Fruit fly (Drosophila melanogaster) whole organism, embryonic: Measurements from ENCODE around the gene CG5861.

Experiments
- Adf1 ChIP-seq: fragments of 200-800 bp; sonication (Bioruptor generic); IDR thresholded peaks from 2 replicates; pipeline ENCODE4 v1.3.6; 2022; ENCODE audit warnings: missing biosample characterization, missing genetic modification characterization
- Bdp1 ChIP-seq: fragments of 200-800 bp; sonication (Bioruptor generic); optimal IDR thresholded peaks from 3 replicates; lab custom pipeline; 2016; ENCODE audit warnings: missing biosample characterization, missing genetic modification characterization
- Bteb2 ChIP-seq: fragments of 200-800 bp; sonication (Bioruptor generic); optimal IDR thresholded peaks from 2 replicates; lab custom pipeline; 2016; ENCODE audit warnings: missing biosample characterization, missing genetic modification characterization
- CG10959 ChIP-seq: fragments of 200-800 bp; sonication (Bioruptor generic); IDR thresholded peaks from 2 replicates; pipeline ENCODE4 v1.3.6; 2022; ENCODE audit warnings: missing biosample characterization, missing genetic modification characterization
- CG12236 ChIP-seq: fragments of 200-800 bp; sonication (Bioruptor generic); optimal IDR thresholded peaks from 2 replicates; lab custom pipeline; 2016; ENCODE audit warnings: missing biosample characterization, missing genetic modification characterization
- CG12299 ChIP-seq: fragments of 200-800 bp; sonication (Bioruptor generic); optimal IDR thresholded peaks from 2 replicates; lab custom pipeline; 2018; ENCODE audit warnings: missing biosample characterization, mild to moderate bottlenecking, missing genetic modification characterization
- CG1792 ChIP-seq: fragments of 200-800 bp; sonication (Bioruptor generic); optimal IDR thresholded peaks from 2 replicates; lab custom pipeline; 2016; ENCODE audit warnings: missing biosample characterization, missing genetic modification characterization
- CG2202 ChIP-seq: fragments of 200-800 bp; sonication (Bioruptor generic); optimal IDR thresholded peaks from 2 replicates; lab custom pipeline; 2018; ENCODE audit warnings: missing biosample characterization, mild to moderate bottlenecking, missing genetic modification characterization
- CG30431 ChIP-seq: fragments of 200-800 bp; sonication (Bioruptor generic); optimal IDR thresholded peaks from 2 replicates; lab custom pipeline; 2017; ENCODE audit warnings: missing biosample characterization, missing genetic modification characterization
- CG31365 ChIP-seq: fragments of 200-800 bp; sonication (Bioruptor generic); optimal IDR thresholded peaks from 2 replicates; lab custom pipeline; 2018; ENCODE audit warnings: missing biosample characterization, mild to moderate bottlenecking, missing genetic modification characterization
- CG32532 ChIP-seq: fragments of 200-800 bp; sonication (Bioruptor generic); IDR thresholded peaks from 2 replicates; pipeline ENCODE4 v1.3.6; 2022; ENCODE audit warnings: missing biosample characterization, missing genetic modification characterization
- CG34376 ChIP-seq: fragments of 200-800 bp; sonication (Bioruptor generic); optimal IDR thresholded peaks from 2 replicates; lab custom pipeline; 2018; ENCODE audit warnings: missing biosample characterization, mild to moderate bottlenecking, missing genetic modification characterization
- CG43689 ChIP-seq: fragments of 200-800 bp; sonication (Bioruptor generic); IDR thresholded peaks from 2 replicates; pipeline ENCODE4 v1.3.6; 2022; ENCODE audit warnings: missing biosample characterization, missing genetic modification characterization
- CG4730 ChIP-seq: fragments of 200-800 bp; sonication (Bioruptor generic); IDR thresholded peaks from 2 replicates; pipeline ENCODE4 v1.3.6; 2022; ENCODE audit warnings: missing biosample characterization, missing genetic modification characterization
- CG6254 ChIP-seq: fragments of 200-800 bp; sonication (Bioruptor generic); optimal IDR thresholded peaks from 3 replicates; lab custom pipeline; 2017; ENCODE audit warnings: mild to moderate bottlenecking, missing biosample characterization, missing genetic modification reagents, missing genetic modification characterization
- CG7745 ChIP-seq: fragments of 200-800 bp; sonication (Bioruptor generic); optimal IDR thresholded peaks from 2 replicates; lab custom pipeline; 2018; ENCODE audit warnings: missing biosample characterization, mild to moderate bottlenecking, missing genetic modification characterization, moderate library complexity
- CG7786 ChIP-seq: fragments of 200-800 bp; sonication (Bioruptor generic); optimal IDR thresholded peaks from 2 replicates; lab custom pipeline; 2016; ENCODE audit warnings: missing biosample characterization, missing genetic modification characterization
- CG8478 ChIP-seq: fragments of >200 bp; optimal IDR thresholded peaks from 2 replicates; lab custom pipeline; 2018
- CG8924 ChIP-seq: fragments of 200-800 bp; optimal IDR thresholded peaks from 3 replicates; lab custom pipeline; 2019; ENCODE audit warnings: missing biosample characterization, mild to moderate bottlenecking, missing genetic modification characterization, moderate library complexity
- CG9932 ChIP-seq: fragments of 200-800 bp; sonication (Bioruptor generic); IDR thresholded peaks from 2 replicates; pipeline ENCODE4 v1.3.6; 2022; ENCODE audit warnings: missing biosample characterization, missing genetic modification characterization
- Chrac-16 ChIP-seq: fragments of 200-800 bp; sonication (Bioruptor generic); optimal IDR thresholded peaks from 3 replicates; lab custom pipeline; 2016; ENCODE audit warnings: missing biosample characterization, missing genetic modification characterization
- CrebB ChIP-seq: fragments of 200-800 bp; sonication (Bioruptor generic); optimal IDR thresholded peaks from 3 replicates; lab custom pipeline; 2018; ENCODE audit warnings: missing biosample characterization, mild to moderate bottlenecking, missing genetic modification characterization
- Dip2 ChIP-seq: fragments of 200-800 bp; sonication (Bioruptor generic); IDR thresholded peaks from 2 replicates; pipeline ENCODE4 v1.3.6; 2022; ENCODE audit warnings: missing biosample characterization, missing genetic modification characterization
- Dp ChIP-seq: fragments of 200-800 bp; sonication (Bioruptor generic); optimal IDR thresholded peaks from 2 replicates; lab custom pipeline; 2018; ENCODE audit warnings: missing biosample characterization, mild to moderate bottlenecking, missing genetic modification characterization, moderate library complexity
- ERR ChIP-seq: fragments of 200-800 bp; sonication (Bioruptor generic); optimal IDR thresholded peaks from 2 replicates; lab custom pipeline; 2016; ENCODE audit warnings: missing biosample characterization, missing genetic modification characterization
- Lhr ChIP-seq: fragments of 200-800 bp; sonication (Bioruptor generic); optimal IDR thresholded peaks from 3 replicates; lab custom pipeline; 2017; ENCODE audit warnings: mild to moderate bottlenecking, missing biosample characterization, missing genetic modification reagents, missing genetic modification characterization
- MESR4 ChIP-seq: fragments of 200-800 bp; sonication (Bioruptor generic); optimal IDR thresholded peaks from 2 replicates; lab custom pipeline; 2018; ENCODE audit warnings: missing biosample characterization, mild to moderate bottlenecking, missing genetic modification characterization, moderate library complexity
- NC2α ChIP-seq: fragments of 200-800 bp; sonication (Bioruptor generic); optimal IDR thresholded peaks from 2 replicates; lab custom pipeline; 2016; ENCODE audit warnings: missing biosample characterization, missing genetic modification characterization
- Oaz ChIP-seq: fragments of 200-800 bp; sonication (Bioruptor generic); IDR thresholded peaks from 2 replicates; pipeline ENCODE4 v1.3.6; 2022; ENCODE audit warnings: missing biosample characterization, missing genetic modification characterization
- Pdp1 ChIP-seq, 2 experiments: fragments of 200-800 bp; sonication (Bioruptor generic); optimal IDR thresholded peaks; 3 replicates each; lab custom pipeline; 2016; ENCODE audit warnings: missing biosample characterization in 2 of 2, missing genetic modification characterization in 2 of 2, mild to moderate bottlenecking in 1 of 2, moderate library complexity in 1 of 2
- Rfx ChIP-seq: fragments of 200-800 bp; sonication (Bioruptor generic); IDR thresholded peaks from 2 replicates; pipeline ENCODE4 v1.3.6; 2022; ENCODE audit warnings: missing biosample characterization, missing genetic modification characterization
- Trl ChIP-seq, 3 experiments: fragments of >200 bp in 2 of 3; fragments of 200-800 bp in 1 of 3; sonication (Bioruptor generic) in 1 of 3; optimal IDR thresholded peaks; 2 replicates in 1 of 3; 3 replicates in 2 of 3; lab custom pipeline; 2016 to 2017; ENCODE audit warnings: missing biosample characterization in 1 of 3, missing genetic modification characterization in 1 of 3
- Vsx1 ChIP-seq: fragments of 200-800 bp; sonication (Bioruptor generic); optimal IDR thresholded peaks from 2 replicates; lab custom pipeline; 2017; ENCODE audit warnings: missing biosample characterization, mild to moderate bottlenecking, missing genetic modification characterization, missing genetic modification reagents
- ato ChIP-seq: fragments of 200-800 bp; sonication (Bioruptor generic); IDR thresholded peaks from 2 replicates; pipeline ENCODE4 v1.3.6; 2022; ENCODE audit warnings: missing biosample characterization, missing genetic modification characterization; ENCODE audit not compliant: partially characterized antibody
- bigmax ChIP-seq: fragments of 200-800 bp; sonication (Bioruptor generic); optimal IDR thresholded peaks from 2 replicates; lab custom pipeline; 2018; ENCODE audit warnings: missing biosample characterization, mild to moderate bottlenecking, missing genetic modification characterization
- btn ChIP-seq: fragments of 200-800 bp; sonication (Bioruptor generic); optimal IDR thresholded peaks from 2 replicates; lab custom pipeline; 2016; ENCODE audit warnings: missing biosample characterization, missing genetic modification characterization
- dimm ChIP-seq: fragments of 200-800 bp; sonication (Bioruptor generic); IDR thresholded peaks from 2 replicates; pipeline ENCODE4 v1.3.6; 2022; ENCODE audit warnings: missing biosample characterization, missing genetic modification characterization
- disco-r ChIP-seq: fragments of 200-800 bp; sonication (Bioruptor generic); optimal IDR thresholded peaks from 2 replicates; lab custom pipeline; 2016; ENCODE audit warnings: missing biosample characterization, missing genetic modification characterization
- dm ChIP-seq: fragments of 200-800 bp; sonication (Bioruptor generic); optimal IDR thresholded peaks from 3 replicates; lab custom pipeline; 2016; ENCODE audit warnings: missing biosample characterization, missing genetic modification characterization
- exex ChIP-seq: fragments of 200-800 bp; sonication (Bioruptor generic); optimal IDR thresholded peaks from 4 replicates; lab custom pipeline; 2018; ENCODE audit warnings: missing biosample characterization, mild to moderate bottlenecking, missing genetic modification characterization, moderate library complexity
- hb ChIP-seq: fragments of 200-800 bp; sonication (Bioruptor generic); IDR thresholded peaks from 3 replicates; pipeline ENCODE4 v1.3.6; 2022; ENCODE audit warnings: missing biosample characterization, missing genetic modification characterization; ENCODE audit not compliant: partially characterized antibody
- hkb ChIP-seq, 2 experiments: fragments of 200-800 bp in 1 of 2; fragments of >200 bp in 1 of 2; sonication (Bioruptor generic) in 1 of 2; IDR thresholded peaks in 1 of 2; optimal IDR thresholded peaks in 1 of 2; 2 replicates each; pipeline versions ENCODE4 v1.3.6 to Lab custom; 2017 to 2022; ENCODE audit warnings: missing biosample characterization in 1 of 2, missing genetic modification characterization in 1 of 2
- pan ChIP-seq, 4 experiments: fragments of >200 bp in 3 of 4; fragments of 200-800 bp in 1 of 4; sonication (Bioruptor generic) in 1 of 4; optimal IDR thresholded peaks in 3 of 4; IDR thresholded peaks in 1 of 4; 2 replicates each; pipeline versions ENCODE4 v1.3.6 to Lab custom; 2017 to 2022; ENCODE audit warnings: missing biosample characterization in 2 of 4, missing genetic modification characterization in 2 of 4, mixed read lengths in 1 of 4
- run ChIP-seq: fragments of 200-800 bp; sonication (Bioruptor generic); optimal IDR thresholded peaks from 3 replicates; lab custom pipeline; 2018; ENCODE audit warnings: missing biosample characterization, mild to moderate bottlenecking, missing genetic modification characterization
- slou ChIP-seq: fragments of 200-800 bp; sonication (Bioruptor generic); optimal IDR thresholded peaks from 3 replicates; lab custom pipeline; 2016; ENCODE audit warnings: missing biosample characterization, missing genetic modification characterization
- so ChIP-seq: fragments of 200-800 bp; sonication (Bioruptor generic); IDR thresholded peaks from 3 replicates; pipeline ENCODE4 v1.3.6; 2022; ENCODE audit warnings: missing biosample characterization, missing genetic modification characterization
- ttk ChIP-seq: fragments of 200-800 bp; sonication (Bioruptor generic); IDR thresholded peaks from 2 replicates; pipeline ENCODE4 v2.1.2; 2022; ENCODE audit warnings: missing biosample characterization, missing genetic modification characterization
- zfh1 ChIP-seq: fragments of 200-800 bp; sonication (Bioruptor generic); IDR thresholded peaks from 3 replicates; pipeline ENCODE4 v1.3.6; 2022; ENCODE audit warnings: missing biosample characterization, missing genetic modification characterization
- zfh2 ChIP-seq: fragments of 200-800 bp; sonication (Bioruptor generic); optimal IDR thresholded peaks from 2 replicates; lab custom pipeline; 2016; ENCODE audit warnings: missing biosample characterization, missing genetic modification characterization

CG5861 gene

DNA sequence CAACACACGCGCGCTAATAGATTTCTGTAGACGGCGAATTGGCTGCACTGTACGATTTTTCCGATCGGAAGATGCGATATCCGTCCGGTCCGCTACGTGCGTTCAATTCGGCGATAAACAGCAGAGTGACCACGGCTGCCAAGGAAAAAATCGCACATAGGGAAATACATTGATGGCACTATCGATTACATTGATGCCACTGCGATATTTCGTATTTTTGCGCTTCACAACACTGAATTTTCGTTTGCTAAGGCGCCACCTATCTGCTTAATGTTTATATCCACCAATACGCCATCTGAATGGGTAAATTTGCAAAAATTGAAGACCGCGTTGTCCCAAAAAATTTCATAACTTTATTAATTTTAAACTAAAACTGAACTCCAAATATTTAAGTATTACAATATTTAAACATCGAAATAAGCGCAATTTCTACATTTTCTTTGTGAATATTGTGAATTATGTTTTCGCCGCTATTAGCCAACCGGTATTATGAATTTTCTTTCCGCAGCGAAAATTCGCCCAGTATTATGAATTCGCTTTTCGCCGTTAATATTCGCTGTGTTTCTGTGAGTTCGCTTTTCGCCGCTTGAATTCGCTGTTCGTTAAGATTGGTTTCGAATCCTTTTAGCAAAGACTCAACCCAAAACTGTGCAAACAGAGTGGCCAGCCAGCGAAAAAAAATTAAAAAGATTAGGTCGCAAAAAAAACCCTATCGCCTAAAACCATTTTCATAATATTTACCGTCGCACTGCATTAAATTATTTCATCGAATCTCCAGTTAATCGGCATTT, 19.3 kb downstream of the CG5861 start, which contains the start of the genes crp and pkaap (continued):
- TF ChIP-seq CG9932 (GFP tag; lab: Robert Waterston, UW) (no peak), ato (no peak), ERR (GFP tag; lab: Kevin White, UChicago) (peak; percentile 87), CG2202 (tag; lab: Kevin White, UChicago) (peak; percentile 41), CG4730 (GFP tag; lab: Robert Waterston, UW) (no peak), zfh2 (GFP tag; lab: Kevin White, UChicago) (peak; percentile 84), CG31365 (peak; percentile 66), CG6254 (GFP tag; lab: Kevin White, UChicago) (peak; percentile 42), CG10959 (no peak), slou (GFP tag; lab: Kevin White, UChicago) (peak; percentile 86), CG43689 (GFP tag; lab: Robert Waterston, UW) (no peak), Lhr (GFP tag; lab: Kevin White, UChicago) (peak; percentile 91), Dp (GFP tag; lab: Kevin White, UChicago) (peak; percentile 90), Vsx1 (peak; percentile 46), dimm (GFP tag; lab: Robert Waterston, UW) (no peak), bigmax (GFP tag; lab: Kevin White, UChicago) (peak; percentile 7), Oaz (GFP tag; lab: Robert Waterston, UW) (no peak), run (tag; lab: Kevin White, UChicago) (peak; percentile 25), exex (peak; percentile 13), Trl (optimal IDR thresholded peaks at IDR 0.05; lab: Kevin White, UChicago) (no peak), Trl (GFP tag; optimal IDR thresholded peaks at IDR 0.05; lab: Kevin White, UChicago) (peak; percentile 94), CG12299 (tag; lab: Kevin White, UChicago) (peak; percentile 64), Bteb2 (GFP tag; lab: Kevin White, UChicago) (peak; percentile 72), ttk (no peak), MESR4 (GFP tag; lab: Kevin White, UChicago) (peak; percentile 3), NC2α (GFP tag; lab: Kevin White, UChicago) (peak; percentile 75), Chrac-16 (peak; percentile 88), CG1792 (GFP tag; lab: Kevin White, UChicago) (peak; percentile 74), Dip2 (GFP tag; lab: Robert Waterston, UW) (no peak), btn (GFP tag; lab: Kevin White, UChicago) (peak; percentile 77), Bdp1 (GFP tag; lab: Kevin White, UChicago) (peak; percentile 82), CG7745 (tag; lab: Kevin White, UChicago) (peak; percentile 34), Adf1 (GFP tag; lab: Robert Waterston, UW) (no peak), disco-r (GFP tag; lab: Kevin White, UChicago) (peak; percentile 60), CG12236 (GFP tag; lab: Kevin White, UChicago) (peak; percentile 59), hkb (optimal IDR thresholded peaks at IDR 0.05; lab: Kevin White, UChicago) (peak; percentile 60), hkb (GFP tag; IDR thresholded peaks at IDR 0.05; lab: Robert Waterston, UW) (no peak), CrebB (tag; lab: Kevin White, UChicago) (peak; percentile 84), hb (GFP tag; lab: Robert Waterston, UW) (no peak), CG8924 (tag; lab: Kevin White, UChicago) (peak; percentile 49), Rfx (no peak), CG7786 (GFP tag; lab: Kevin White, UChicago) (peak; percentile 76), CG32532 (GFP tag; lab: Robert Waterston, UW) (no peak), zfh1 (GFP tag; lab: Robert Waterston, UW) (no peak), CG30431 (GFP tag; lab: Kevin White, UChicago) (peak; percentile 6), dm (GFP tag; lab: Kevin White, UChicago) (peak; percentile 89), Pdp1 (GFP tag; optimal IDR thresholded peaks at IDR 0.05; lab: Kevin White, UChicago) (peak; percentile 88 to 90), CG34376 (GFP tag; lab: Kevin White, UChicago) (peak; percentile 52), pan (optimal IDR thresholded peaks at IDR 0.05; lab: Kevin White, UChicago) (no peak), pan (GFP tag; optimal IDR thresholded peaks at IDR 0.05 in 1 of 2, IDR thresholded peaks at IDR 0.05 in 1 of 2) (no peak), CG8478 (lab: Kevin White, UChicago) (no peak), so (GFP tag; lab: Robert Waterston, UW) (no peak)
